Worm (Caenorhabditis elegans) whole organism, young adult: ENCODE measurements around the gene his-59.
A peak's percentile ranks its signal among the peaks of the same experiment; 100 is the strongest.

Experiments used
- B0035.1 ChIP-seq: sonication (generic microtip); optimal IDR thresholded peaks from 2 replicates; lab custom pipeline; 2016; ENCODE audit warnings: missing genetic modification characterization, mild to moderate bottlenecking, missing compliant biosample characterization, missing genotype, missing genetic modification reagents
- B0261.1 ChIP-seq: sonication (generic microtip); optimal IDR thresholded peaks from 2 replicates; lab custom pipeline; 2016; ENCODE audit warnings: mild to moderate bottlenecking, missing genetic modification characterization, moderate library complexity, missing compliant biosample characterization
- C06A6.2 ChIP-seq: fragments of 200-800 bp; sonication (Bioruptor generic); conservative IDR thresholded peaks from 2 replicates; pipeline ENCODE4 v1.3.6; 2022; ENCODE audit warnings: missing genetic modification characterization, missing compliant biosample characterization
- F10E7.11 ChIP-seq: sonication (generic microtip); optimal IDR thresholded peaks from 2 replicates; lab custom pipeline; 2017; ENCODE audit warnings: mild to moderate bottlenecking, missing genetic modification characterization, moderate library complexity, missing compliant biosample characterization
- F52B5.7 ChIP-seq: sonication (generic microtip); optimal IDR thresholded peaks from 2 replicates; lab custom pipeline; 2016; ENCODE audit warnings: mild to moderate bottlenecking, missing genetic modification characterization, missing compliant biosample characterization
- F55B11.4 ChIP-seq: sonication (generic microtip); optimal IDR thresholded peaks from 2 replicates; lab custom pipeline; 2016; ENCODE audit warnings: missing compliant biosample characterization, missing genetic modification characterization, borderline replicate concordance; ENCODE audit not compliant: insufficient read depth
- F57A8.1 ChIP-seq: fragments of 200-800 bp; sonication (Bioruptor generic); optimal IDR thresholded peaks from 2 replicates; lab custom pipeline; 2018; ENCODE audit warnings: mild to moderate bottlenecking, missing genetic modification characterization, moderate library complexity, missing compliant biosample characterization
- F57C9.4 ChIP-seq: sonication (generic microtip); optimal IDR thresholded peaks from 2 replicates; lab custom pipeline; 2017; ENCODE audit warnings: mild to moderate bottlenecking, missing genetic modification characterization, missing compliant biosample characterization
- Y53F4B.3 ChIP-seq: fragments of 200-800 bp; sonication (Bioruptor generic); IDR thresholded peaks from 2 replicates; pipeline ENCODE4 v1.3.6; 2022; ENCODE audit warnings: missing genetic modification reagents, missing genetic modification characterization, missing compliant biosample characterization
- Y67H2A.10 ChIP-seq: fragments of 200-800 bp; sonication (Bioruptor generic); conservative IDR thresholded peaks from 2 replicates; pipeline ENCODE4 v1.3.6; 2022; ENCODE audit warnings: missing genetic modification reagents, missing genetic modification characterization, missing compliant biosample characterization
- Y79H2A.3 ChIP-seq: fragments of 200-800 bp; sonication (Bioruptor generic); conservative IDR thresholded peaks from 2 replicates; pipeline ENCODE4 v1.3.6; 2022; ENCODE audit warnings: missing genetic modification reagents, missing genetic modification characterization, missing compliant biosample characterization
- Y95B8A.8 ChIP-seq: fragments of 200-800 bp; sonication (Bioruptor generic); IDR thresholded peaks from 2 replicates; pipeline ENCODE4 v1.3.6; 2022; ENCODE audit warnings: missing genetic modification reagents, missing genetic modification characterization, missing compliant biosample characterization
- akir-1 ChIP-seq: fragments of 200-800 bp; sonication (Bioruptor generic); optimal IDR thresholded peaks from 2 replicates; lab custom pipeline; 2018; ENCODE audit warnings: mild to moderate bottlenecking, missing genetic modification characterization, moderate library complexity, missing compliant biosample characterization
- atf-7 ChIP-seq: sonication (generic microtip); optimal IDR thresholded peaks from 2 replicates; lab custom pipeline; 2017; ENCODE audit warnings: mild to moderate bottlenecking, missing genetic modification characterization, missing compliant biosample characterization
- athp-1 ChIP-seq: sonication (generic microtip); optimal IDR thresholded peaks from 2 replicates; lab custom pipeline; 2017; ENCODE audit warnings: mild to moderate bottlenecking, missing genetic modification characterization, missing compliant biosample characterization
- attf-6 ChIP-seq: fragments of 200-800 bp; sonication (Bioruptor generic); IDR thresholded peaks from 2 replicates; pipeline ENCODE4 v1.3.6; 2022; ENCODE audit warnings: missing genetic modification reagents, missing genetic modification characterization, missing compliant biosample characterization
- cebp-2 ChIP-seq: fragments of 200-800 bp; sonication (Bioruptor generic); IDR thresholded peaks from 2 replicates; pipeline ENCODE4 v1.3.6; 2022; ENCODE audit warnings: missing genetic modification characterization, missing compliant biosample characterization
- ceh-27 ChIP-seq: fragments of 200-800 bp; sonication (Bioruptor generic); optimal IDR thresholded peaks from 2 replicates; lab custom pipeline; 2018; ENCODE audit warnings: mild to moderate bottlenecking, missing genetic modification characterization, moderate library complexity, missing compliant biosample characterization
- ceh-40 ChIP-seq: fragments of 200-800 bp; sonication (Bioruptor generic); IDR thresholded peaks from 2 replicates; pipeline ENCODE4 v1.3.6; 2022; ENCODE audit warnings: missing genetic modification characterization, missing compliant biosample characterization
- die-1 ChIP-seq: sonication (generic microtip); optimal IDR thresholded peaks from 2 replicates; lab custom pipeline; 2016; ENCODE audit warnings: missing genotype, mild to moderate bottlenecking, missing genetic modification characterization, missing compliant biosample characterization
- dpff-1 ChIP-seq: sonication (generic microtip); optimal IDR thresholded peaks from 2 replicates; lab custom pipeline; 2017; ENCODE audit warnings: mild to moderate bottlenecking, missing genetic modification characterization, missing compliant biosample characterization
- dpl-1 ChIP-seq: fragments of 150-350 bp; optimal IDR thresholded peaks from 2 replicates; lab custom pipeline; 2014; ENCODE audit warnings: missing biosample characterization, missing genetic modification reagents, missing genetic modification characterization
- egl-44 ChIP-seq: fragments of 200-800 bp; sonication (Bioruptor generic); IDR thresholded peaks from 2 replicates; pipeline ENCODE4 v1.3.6; 2022; ENCODE audit warnings: missing genetic modification reagents, missing genetic modification characterization, missing compliant biosample characterization
- egrh-3 ChIP-seq: fragments of 200-800 bp; sonication (Bioruptor generic); IDR thresholded peaks from 2 replicates; pipeline ENCODE4 v1.3.6; 2022; ENCODE audit warnings: missing genetic modification reagents, missing genetic modification characterization, missing compliant biosample characterization
- hlh-12 ChIP-seq: sonication (generic microtip); optimal IDR thresholded peaks from 2 replicates; lab custom pipeline; 2016; ENCODE audit warnings: missing genetic modification characterization, missing compliant biosample characterization
- hsf-1 ChIP-seq: fragments of 200-800 bp; sonication (Bioruptor generic); IDR thresholded peaks from 2 replicates; pipeline ENCODE4 v1.3.6; 2022; ENCODE audit warnings: missing genetic modification reagents, missing genetic modification characterization, missing compliant biosample characterization
- lin-26 ChIP-seq: fragments of 200-800 bp; sonication (Bioruptor generic); IDR thresholded peaks from 2 replicates; pipeline ENCODE4 v1.3.6; 2022; ENCODE audit warnings: missing genetic modification reagents, missing genetic modification characterization, missing compliant biosample characterization
- lin-54 ChIP-seq: fragments of 200-800 bp; sonication (Bioruptor generic); optimal IDR thresholded peaks from 2 replicates; lab custom pipeline; 2018; ENCODE audit warnings: mild to moderate bottlenecking, missing genetic modification characterization, missing compliant biosample characterization
- lsy-27 ChIP-seq: sonication (generic microtip); optimal IDR thresholded peaks from 2 replicates; lab custom pipeline; 2017; ENCODE audit warnings: missing genetic modification characterization, mild to moderate bottlenecking, missing compliant biosample characterization, antibody characterized with exemption, missing genotype, borderline replicate concordance; ENCODE audit not compliant: insufficient read depth
- madf-10 ChIP-seq: sonication (generic microtip); optimal IDR thresholded peaks from 2 replicates; lab custom pipeline; 2016; ENCODE audit warnings: mild to moderate bottlenecking, missing genetic modification characterization, missing compliant biosample characterization
- madf-8 ChIP-seq: fragments of 200-800 bp; sonication (Bioruptor generic); conservative IDR thresholded peaks from 2 replicates; pipeline ENCODE4 v1.3.6; 2022; ENCODE audit warnings: missing genetic modification reagents, missing genetic modification characterization, missing compliant biosample characterization
- mcd-1 ChIP-seq: fragments of 200-800 bp; sonication (Bioruptor generic); IDR thresholded peaks from 2 replicates; pipeline ENCODE4 v1.3.6; 2022; ENCODE audit warnings: missing genetic modification reagents, missing genetic modification characterization, missing compliant biosample characterization
- mes-4 ChIP-seq: sonication (generic microtip); optimal IDR thresholded peaks from 2 replicates; lab custom pipeline; 2016; ENCODE audit warnings: missing genotype, missing genetic modification characterization, missing compliant biosample characterization
- mxl-1 ChIP-seq: sonication (generic microtip); optimal IDR thresholded peaks from 2 replicates; lab custom pipeline; 2016; ENCODE audit warnings: missing genetic modification characterization, missing compliant biosample characterization
- nhr-90 ChIP-seq: sonication (generic microtip); optimal IDR thresholded peaks from 2 replicates; lab custom pipeline; 2016; ENCODE audit warnings: missing genotype, mild to moderate bottlenecking, missing genetic modification characterization, missing compliant biosample characterization
- pbrm-1 ChIP-seq: fragments of 200-800 bp; sonication (Bioruptor generic); IDR thresholded peaks from 2 replicates; pipeline ENCODE4 v1.3.6; 2022; ENCODE audit warnings: missing genetic modification reagents, missing genetic modification characterization, missing compliant biosample characterization
- repo-1 ChIP-seq: sonication (generic microtip); optimal IDR thresholded peaks from 2 replicates; lab custom pipeline; 2017; ENCODE audit warnings: mild to moderate bottlenecking, missing genetic modification characterization, missing compliant biosample characterization
- sptf-2 ChIP-seq: fragments of 200-800 bp; sonication (Bioruptor generic); optimal IDR thresholded peaks from 2 replicates; lab custom pipeline; 2018; ENCODE audit warnings: mild to moderate bottlenecking, missing genetic modification characterization, missing compliant biosample characterization
- unc-130 ChIP-seq: sonication (generic microtip); optimal IDR thresholded peaks from 2 replicates; lab custom pipeline; 2016; ENCODE audit warnings: missing genetic modification reagents, missing genetic modification characterization, missing compliant biosample characterization
- zfh-2 ChIP-seq: fragments of 200-800 bp; sonication (Bioruptor generic); conservative IDR thresholded peaks from 2 replicates; pipeline ENCODE4 v1.3.6; 2022; ENCODE audit warnings: missing genetic modification reagents, missing genetic modification characterization, missing compliant biosample characterization
- zim-3 ChIP-seq: sonication (generic microtip); optimal IDR thresholded peaks from 2 replicates; lab custom pipeline; 2017; ENCODE audit warnings: mild to moderate bottlenecking, missing genetic modification characterization, moderate library complexity, missing compliant biosample characterization
- ztf-18 ChIP-seq: sonication (generic microtip); optimal IDR thresholded peaks from 2 replicates; lab custom pipeline; 2016; ENCODE audit warnings: missing genotype, mild to moderate bottlenecking, missing genetic modification characterization, missing compliant biosample characterization
- ztf-25 ChIP-seq: fragments of 200-800 bp; sonication (Bioruptor generic); IDR thresholded peaks from 2 replicates; pipeline ENCODE4 v1.3.6; 2022; ENCODE audit warnings: missing genetic modification reagents, missing genetic modification characterization, missing compliant biosample characterization
- ztf-28 ChIP-seq: fragments of 200-800 bp; sonication (Bioruptor generic); IDR thresholded peaks from 2 replicates; pipeline ENCODE4 v1.3.6; 2022; ENCODE audit warnings: missing genetic modification reagents, missing genetic modification characterization, missing compliant biosample characterization

The his-59 gene

DNA sequence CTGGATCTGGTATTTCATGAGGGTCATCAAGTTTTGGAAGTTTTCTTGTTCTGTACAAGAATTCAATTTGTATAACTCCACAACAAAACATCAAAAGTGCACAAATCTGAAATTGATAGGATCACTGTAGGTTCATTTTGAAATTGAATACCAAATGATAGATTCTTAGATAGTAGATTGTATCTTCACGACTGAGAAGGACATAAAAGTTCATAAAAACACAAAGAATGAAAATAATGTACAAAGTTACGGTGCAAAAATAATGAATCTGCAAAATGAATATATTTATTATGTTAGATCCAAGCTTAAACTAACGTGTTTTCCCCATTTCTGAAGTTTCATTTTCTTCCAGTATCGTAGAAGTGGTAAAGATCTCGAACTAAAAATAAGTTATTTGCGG, 12.9 kb downstream of the his-59 start:
- no peak for TF ChIP-seq akir-1 (GFP tag; lab: Kevin White, UChicago)
- no peak for TF ChIP-seq zim-3 (tag; lab: Kevin White, UChicago)
- TF ChIP-seq mes-4 (tag; lab: Kevin White, UChicago) = no peak

DNA sequence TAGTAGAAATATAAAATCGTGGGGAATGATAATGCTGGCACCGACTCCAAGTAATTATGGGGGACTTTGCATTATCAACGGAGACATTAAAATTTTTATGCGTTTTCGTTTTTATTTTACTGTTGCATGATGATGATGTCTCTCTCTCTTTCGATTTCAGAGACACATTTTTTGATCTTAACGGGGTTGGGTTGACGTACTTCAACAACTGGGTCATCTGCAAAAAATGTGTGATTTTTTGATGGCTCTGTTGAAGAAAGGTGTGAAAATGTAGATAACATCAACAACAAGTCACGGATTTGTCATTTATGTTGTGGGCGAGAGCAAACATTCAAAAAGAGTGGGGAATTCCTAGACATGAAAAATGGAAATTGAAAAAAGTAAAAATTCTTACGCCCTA, 13.3 kb downstream of the his-59 start, which contains the start of gene F55G1.15:
F55G1.15 (minus strand) TSS at position 101 of the 400 bp plus-strand sequence.
- TF ChIP-seq egrh-3 (GFP tag; lab: Robert Waterston, UW) (no peak), zfh-2 (GFP tag; lab: Robert Waterston, UW) (no peak), madf-10 (tag; lab: Kevin White, UChicago) (no peak), F10E7.11 (tag; lab: Kevin White, UChicago) (no peak), ztf-28 (GFP tag; lab: Robert Waterston, UW) (no peak), Y67H2A.10 (GFP tag; lab: Robert Waterston, UW) (no peak), akir-1 (GFP tag; lab: Kevin White, UChicago) (no peak), ceh-40 (GFP tag; lab: Robert Waterston, UW) (no peak), egl-44 (no peak), dpff-1 (tag; lab: Kevin White, UChicago) (no peak), Y95B8A.8 (GFP tag; lab: Robert Waterston, UW) (no peak), F55B11.4 (tag; lab: Kevin White, UChicago) (no peak), ceh-27 (GFP tag; lab: Kevin White, UChicago) (no peak), ztf-18 (tag; lab: Kevin White, UChicago) (no peak), C06A6.2 (GFP tag; lab: Robert Waterston, UW) (no peak), attf-6 (GFP tag; lab: Robert Waterston, UW) (no peak), cebp-2 (GFP tag; lab: Robert Waterston, UW) (no peak), lin-54 (GFP tag; lab: Kevin White, UChicago) (no peak)

DNA sequence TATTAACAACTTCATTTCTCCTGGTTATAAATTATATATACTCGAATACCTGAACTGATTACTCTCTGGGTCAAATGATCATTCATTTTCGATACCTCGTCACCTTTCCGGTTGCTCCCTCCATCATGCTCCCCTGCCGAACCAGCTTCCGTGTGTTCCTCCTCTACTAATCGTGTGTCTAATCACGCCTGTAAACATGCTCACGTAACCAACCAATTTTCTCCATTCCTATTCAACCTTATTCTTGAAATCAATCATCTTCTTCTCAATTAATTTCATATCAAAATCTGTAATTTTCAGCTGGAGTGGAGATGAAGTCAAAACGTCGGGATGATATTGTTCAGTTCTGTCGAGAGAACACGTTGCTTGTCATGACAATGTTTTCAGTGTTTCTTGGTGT, 15.3 kb downstream of the his-59 start, which contains the start of gene glt-6:
glt-6 (plus strand) TSS at position 301 of the 400 bp plus-strand sequence.
- TF ChIP-seq lsy-27 (no peak), mxl-1 (tag; lab: Kevin White, UChicago) (no peak), ceh-40 (GFP tag; lab: Robert Waterston, UW) (no peak), mcd-1 (GFP tag; lab: Robert Waterston, UW) (no peak), madf-8 (GFP tag; lab: Robert Waterston, UW) (no peak), hsf-1 (GFP tag; lab: Robert Waterston, UW) (no peak), pbrm-1 (no peak), Y79H2A.3 (no peak), nhr-90 (tag; lab: Kevin White, UChicago) (no peak), atf-7 (tag; lab: Kevin White, UChicago) (no peak), dpl-1 (GFP tag; lab: Kevin White, UChicago) (no peak), sptf-2 (GFP tag; lab: Kevin White, UChicago) (no peak), B0261.1 (tag; lab: Kevin White, UChicago) (no peak)

DNA sequence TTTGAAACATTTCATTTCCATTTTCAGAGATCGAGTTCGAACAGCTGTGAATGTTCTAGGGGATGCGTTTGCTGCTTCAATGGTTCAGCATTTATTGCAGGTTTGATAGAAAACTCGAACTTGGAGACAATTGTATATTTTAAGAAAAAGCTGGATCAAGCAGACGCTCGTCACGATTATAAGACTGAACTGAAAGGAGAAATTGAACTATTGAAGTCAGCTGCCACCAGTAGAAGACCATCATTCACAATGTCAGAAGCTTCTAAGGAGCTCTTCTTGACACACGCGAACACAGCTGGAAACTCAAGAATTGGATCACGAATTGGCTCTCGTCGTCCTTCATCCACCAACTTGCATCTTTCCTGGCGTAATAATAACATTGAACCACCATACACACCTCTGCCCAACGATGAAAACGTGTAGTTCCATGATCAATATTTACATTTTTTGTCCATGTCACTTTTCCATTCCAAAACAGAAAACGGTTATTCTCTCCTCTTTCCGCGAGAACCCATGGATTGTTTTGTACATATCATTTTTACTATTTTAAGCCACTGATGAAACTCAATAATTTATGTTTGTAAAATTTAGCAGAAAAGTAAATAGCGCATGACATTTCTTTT, 17.9 kb downstream of the his-59 start:
- TF ChIP-seq Y53F4B.3 (no peak), athp-1 (tag; lab: Kevin White, UChicago) (peak; percentile 52), F52B5.7 (peak; percentile 22), F10E7.11 (tag; lab: Kevin White, UChicago) (peak; percentile 36), die-1 (no peak), hsf-1 (GFP tag; lab: Robert Waterston, UW) (peak; percentile 67), ztf-25 (GFP tag; lab: Robert Waterston, UW) (no peak), repo-1 (peak; percentile 88), F57C9.4 (peak; percentile 43), lin-26 (GFP tag; lab: Robert Waterston, UW) (peak; percentile 55; the same call in 1 of the 2 replicates), C06A6.2 (GFP tag; lab: Robert Waterston, UW) (peak; percentile 48; the same call in 1 of the 2 replicates), F57A8.1 (GFP tag; lab: Kevin White, UChicago) (no peak), unc-130 (GFP tag; lab: Kevin White, UChicago) (peak; percentile 20), ceh-27 (GFP tag; lab: Kevin White, UChicago) (no peak), sptf-2 (GFP tag; lab: Kevin White, UChicago) (no peak), B0035.1 (tag; lab: Kevin White, UChicago) (peak; percentile 10), hlh-12 (no peak)
